Worm (Caenorhabditis elegans) whole organism, L2 larva: ENCODE results near the gene F07C6.4.

ENCODE experiments used
- C34F6.9 ChIP-seq: fragments of 150-350 bp; optimal IDR thresholded peaks from 2 replicates; lab custom pipeline; 2014; ENCODE audit warnings: missing biosample characterization, missing genetic modification characterization
- R02D3.7 ChIP-seq: fragments of 150-350 bp; optimal IDR thresholded peaks from 2 replicates; lab custom pipeline; 2014; ENCODE audit warnings: missing biosample characterization, missing genetic modification characterization
- ZK546.5 ChIP-seq: sonication (generic microtip); optimal IDR thresholded peaks from 2 replicates; lab custom pipeline; 2017; ENCODE audit warnings: missing biosample characterization, missing genetic modification characterization
- aly-2 ChIP-seq: fragments of 150-350 bp; optimal IDR thresholded peaks from 2 replicates; lab custom pipeline; 2014; ENCODE audit warnings: missing biosample characterization, missing genetic modification characterization
- ama-1 ChIP-seq: fragments of 150-350 bp; optimal IDR thresholded peaks from 2 replicates; lab custom pipeline; 2018; ENCODE audit warnings: inconsistent platforms
- blmp-1 ChIP-seq: sonication (generic microtip); optimal IDR thresholded peaks from 2 replicates; lab custom pipeline; 2017; ENCODE audit warnings: missing genetic modification characterization, mild to moderate bottlenecking, missing compliant biosample characterization, antibody characterized with exemption, moderate library complexity; ENCODE audit not compliant: insufficient read depth
- ceh-82 ChIP-seq: fragments of 150-350 bp; optimal IDR thresholded peaks from 2 replicates; lab custom pipeline; 2014; ENCODE audit warnings: missing biosample characterization, missing genetic modification characterization
- crh-2 ChIP-seq: sonication (generic microtip); optimal IDR thresholded peaks from 2 replicates; lab custom pipeline; 2017; ENCODE audit warnings: missing biosample characterization, missing genetic modification characterization
- dmd-4 ChIP-seq: sonication (generic microtip); optimal IDR thresholded peaks from 2 replicates; lab custom pipeline; 2017; ENCODE audit warnings: missing biosample characterization, missing genetic modification characterization
- elt-1 ChIP-seq: fragments of 150-350 bp; optimal IDR thresholded peaks from 2 replicates; lab custom pipeline; 2014; ENCODE audit warnings: missing biosample characterization, missing genetic modification characterization
- gmeb-1 ChIP-seq: fragments of 150-350 bp; optimal IDR thresholded peaks from 2 replicates; lab custom pipeline; 2014; ENCODE audit warnings: missing biosample characterization, missing genetic modification characterization
- lin-13 ChIP-seq: fragments of 150-350 bp; optimal IDR thresholded peaks from 2 replicates; lab custom pipeline; 2014; ENCODE audit warnings: missing biosample characterization, missing genetic modification reagents, missing genetic modification characterization
- lin-39 ChIP-seq: fragments of 150-350 bp; optimal IDR thresholded peaks from 2 replicates; lab custom pipeline; 2014; ENCODE audit warnings: missing biosample characterization, missing genetic modification reagents, missing genetic modification characterization
- lsy-2 ChIP-seq, 2 experiments: fragments of 150-350 bp in 1 of 2; sonication (generic microtip) in 1 of 2; optimal IDR thresholded peaks; 2 replicates each; lab custom pipeline; 2014 to 2017; ENCODE audit warnings: missing biosample characterization in 2 of 2, missing genetic modification characterization in 2 of 2
- mbf-1 ChIP-seq: sonication (generic microtip); optimal IDR thresholded peaks from 2 replicates; lab custom pipeline; 2017; ENCODE audit warnings: missing biosample characterization, missing genetic modification characterization
- mdl-1 ChIP-seq, 2 experiments: fragments of 150-350 bp in 1 of 2; sonication (generic microtip) in 1 of 2; optimal IDR thresholded peaks; 2 replicates each; lab custom pipeline; 2017; ENCODE audit warnings: missing biosample characterization in 2 of 2, missing genetic modification characterization in 2 of 2
- nhr-10 ChIP-seq: sonication (generic microtip); optimal IDR thresholded peaks from 2 replicates; lab custom pipeline; 2017; ENCODE audit warnings: missing biosample characterization, missing genetic modification characterization
- nhr-12 ChIP-seq: fragments of 150-350 bp; optimal IDR thresholded peaks from 2 replicates; lab custom pipeline; 2014; ENCODE audit warnings: missing biosample characterization, missing genetic modification characterization
- nhr-25 ChIP-seq: fragments of 150-350 bp; sonication (generic microtip); optimal IDR thresholded peaks from 3 replicates; lab custom pipeline; 2014; ENCODE audit warnings: missing biosample characterization, missing genetic modification characterization
- nhr-6 ChIP-seq: fragments of 150-350 bp; optimal IDR thresholded peaks from 2 replicates; lab custom pipeline; 2014; ENCODE audit warnings: missing biosample characterization, missing genetic modification characterization
- peb-1 ChIP-seq: fragments of 150-350 bp; optimal IDR thresholded peaks from 2 replicates; lab custom pipeline; 2014; ENCODE audit warnings: missing biosample characterization, missing genetic modification characterization
- sem-4 ChIP-seq: fragments of 150-350 bp; optimal IDR thresholded peaks from 2 replicates; lab custom pipeline; 2014; ENCODE audit warnings: missing biosample characterization, missing genetic modification reagents, missing genetic modification characterization
- skn-1 ChIP-seq: sonication (generic microtip); optimal IDR thresholded peaks from 2 replicates; lab custom pipeline; 2017; ENCODE audit warnings: missing biosample characterization, missing genetic modification characterization
- sma-3 ChIP-seq: sonication (generic microtip); optimal IDR thresholded peaks from 2 replicates; lab custom pipeline; 2016; ENCODE audit warnings: missing genetic modification reagents, missing genetic modification characterization, missing compliant biosample characterization
- sma-9 ChIP-seq, 2 experiments: fragments of 150-350 bp in 1 of 2; sonication (generic microtip) in 1 of 2; optimal IDR thresholded peaks; 2 replicates each; lab custom pipeline; 2014 to 2016; ENCODE audit warnings: missing genetic modification characterization in 2 of 2, mild to moderate bottlenecking in 1 of 2, missing biosample characterization in 1 of 2, missing compliant biosample characterization in 1 of 2, missing genetic modification reagents in 1 of 2, moderate library complexity in 1 of 2
- snpc-4 ChIP-seq: fragments of 150-350 bp; optimal IDR thresholded peaks from 2 replicates; lab custom pipeline; 2014; ENCODE audit warnings: missing biosample characterization, missing genetic modification characterization
- unc-39 ChIP-seq: fragments of 150-350 bp; optimal IDR thresholded peaks from 2 replicates; lab custom pipeline; 2014; ENCODE audit warnings: missing biosample characterization, missing genetic modification characterization
- unc-55 ChIP-seq: fragments of 150-350 bp; sonication (generic microtip); optimal IDR thresholded peaks from 3 replicates; lab custom pipeline; 2014; ENCODE audit warnings: missing biosample characterization, missing genetic modification reagents, missing genetic modification characterization
- ztf-1 ChIP-seq: fragments of 200-800 bp; sonication (Bioruptor generic); conservative IDR thresholded peaks from 2 replicates; pipeline ENCODE4 v1.3.6; 2022; ENCODE audit warnings: missing genetic modification characterization, missing compliant biosample characterization
- ztf-4 ChIP-seq: fragments of 150-350 bp; optimal IDR thresholded peaks from 2 replicates; lab custom pipeline; 2014; ENCODE audit warnings: missing biosample characterization, missing genetic modification characterization

Gene F07C6.4

DNA sequence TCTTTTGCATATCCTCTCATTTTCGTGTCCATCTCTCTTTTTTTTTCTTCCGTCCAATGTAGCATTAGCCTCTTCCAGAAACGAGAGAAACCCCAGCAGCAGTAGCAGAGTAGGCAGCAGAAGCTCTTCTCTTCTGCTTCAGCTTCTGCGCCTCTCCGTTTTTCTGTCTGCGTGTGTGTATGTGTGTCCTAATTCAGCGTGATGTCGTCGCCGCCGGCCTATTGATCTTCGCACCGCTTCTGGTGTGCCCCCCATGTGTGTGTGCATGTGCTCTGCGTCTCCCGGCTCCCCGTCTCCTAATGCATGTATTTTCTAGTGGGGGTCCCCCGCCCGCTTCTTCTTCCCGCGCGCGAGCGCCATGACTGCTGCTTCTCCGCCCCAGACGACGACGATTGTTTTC is 34.3 kb upstream of the F07C6.4 start (continued):
- no peak for TF ChIP-seq elt-1
- TF ChIP-seq lsy-2 (tag; optimal IDR thresholded peaks at IDR 0.05; lab: Kevin White, UChicago), result peak in 1 of 2 experiments; percentile 58
- TF ChIP-seq R02D3.7 (tag; lab: Kevin White, UChicago), result no peak
- peak; percentile 50 to 80 for TF ChIP-seq mdl-1 (tag; optimal IDR thresholded peaks at IDR 0.05; lab: Kevin White, UChicago)
- TF ChIP-seq sma-3 (GFP tag; lab: Kevin White, UChicago), result no peak
- TF ChIP-seq ztf-1 (GFP tag; lab: Robert Waterston, UW), result no peak
- no peak for TF ChIP-seq nhr-12 (tag; lab: Kevin White, UChicago)
- peak; percentile 32 for TF ChIP-seq unc-39
- no peak for TF ChIP-seq blmp-1 (tag; lab: Kevin White, UChicago)
- TF ChIP-seq ama-1, result no peak
- peak; percentile 54 for TF ChIP-seq lin-13 (GFP tag; lab: Kevin White, UChicago)
- no peak for TF ChIP-seq peb-1 (tag; lab: Kevin White, UChicago)
- TF ChIP-seq gmeb-1 (tag; lab: Kevin White, UChicago), result no peak
- TF ChIP-seq snpc-4 (tag; lab: Kevin White, UChicago), result no peak
- no peak for TF ChIP-seq aly-2 (tag; lab: Kevin White, UChicago)
- no peak for TF ChIP-seq nhr-25 (tag; lab: Kevin White, UChicago)
- TF ChIP-seq ceh-82 (tag; lab: Kevin White, UChicago), result no peak
- peak; percentile 70 for TF ChIP-seq C34F6.9
- TF ChIP-seq crh-2 (tag; lab: Kevin White, UChicago), result peak; percentile 16
- no peak for TF ChIP-seq skn-1 (tag; lab: Kevin White, UChicago)

DNA sequence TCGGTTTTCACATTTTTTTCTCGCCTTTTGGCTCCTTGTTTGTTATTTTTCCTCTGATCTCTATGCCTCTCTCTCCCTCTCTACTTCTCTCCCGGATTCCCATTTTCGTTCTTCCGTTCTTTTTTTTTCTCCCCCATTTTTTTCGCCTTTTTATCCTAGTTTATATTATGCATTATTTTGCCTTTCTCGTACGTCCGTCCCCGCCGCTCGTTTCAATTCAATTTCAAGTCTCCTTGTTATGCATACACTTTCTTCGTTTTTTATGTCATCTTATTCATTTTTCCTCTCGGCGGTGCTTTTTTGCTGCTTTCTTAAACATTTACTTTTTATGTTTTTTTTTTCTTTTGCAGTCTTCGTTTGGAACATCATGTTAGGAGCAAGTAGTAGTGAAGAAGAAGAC is 32.2 kb upstream of the F07C6.4 start, which contains the start of gene unc-31:
TSS of gene unc-31 (plus strand) at position 349 of the 400 bp plus-strand sequence.
- peak; percentile 20 for TF ChIP-seq unc-55 (GFP tag; lab: Kevin White, UChicago)
- peak; percentile 1 for TF ChIP-seq C34F6.9
- TF ChIP-seq blmp-1 (tag; lab: Kevin White, UChicago), result no peak

DNA sequence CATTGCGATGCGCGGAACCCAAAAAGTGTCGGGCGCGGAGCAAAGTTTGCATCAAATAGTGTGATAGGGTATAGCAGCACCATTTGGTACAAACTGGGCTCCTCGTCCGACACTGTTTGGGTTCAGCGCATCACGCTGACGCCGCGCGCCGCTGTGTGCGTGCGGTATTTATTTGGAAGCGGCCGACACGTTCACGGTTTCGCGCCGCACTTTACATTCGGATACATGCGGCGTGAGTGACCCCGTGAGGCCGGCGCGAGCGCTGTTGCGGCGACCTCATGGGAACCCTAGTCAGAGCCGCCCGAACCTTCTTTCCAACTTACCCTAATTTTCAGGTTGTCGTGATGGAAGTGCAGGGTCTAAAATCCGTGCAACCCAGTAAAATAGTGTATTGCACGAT is 24.7 kb upstream of the F07C6.4 start:
- TF ChIP-seq sma-9 (GFP tag; optimal IDR thresholded peaks at IDR 0.05; lab: Kevin White, UChicago) (no peak), sma-9 (tag; optimal IDR thresholded peaks at IDR 0.05; lab: Kevin White, UChicago) (no peak), crh-2 (tag; lab: Kevin White, UChicago) (no peak), dmd-4 (no peak), lin-13 (GFP tag; lab: Kevin White, UChicago) (no peak), peb-1 (tag; lab: Kevin White, UChicago) (no peak), mbf-1 (tag; lab: Kevin White, UChicago) (no peak), lin-39 (tag; lab: Kevin White, UChicago) (no peak), nhr-10 (tag; lab: Kevin White, UChicago) (no peak)

DNA sequence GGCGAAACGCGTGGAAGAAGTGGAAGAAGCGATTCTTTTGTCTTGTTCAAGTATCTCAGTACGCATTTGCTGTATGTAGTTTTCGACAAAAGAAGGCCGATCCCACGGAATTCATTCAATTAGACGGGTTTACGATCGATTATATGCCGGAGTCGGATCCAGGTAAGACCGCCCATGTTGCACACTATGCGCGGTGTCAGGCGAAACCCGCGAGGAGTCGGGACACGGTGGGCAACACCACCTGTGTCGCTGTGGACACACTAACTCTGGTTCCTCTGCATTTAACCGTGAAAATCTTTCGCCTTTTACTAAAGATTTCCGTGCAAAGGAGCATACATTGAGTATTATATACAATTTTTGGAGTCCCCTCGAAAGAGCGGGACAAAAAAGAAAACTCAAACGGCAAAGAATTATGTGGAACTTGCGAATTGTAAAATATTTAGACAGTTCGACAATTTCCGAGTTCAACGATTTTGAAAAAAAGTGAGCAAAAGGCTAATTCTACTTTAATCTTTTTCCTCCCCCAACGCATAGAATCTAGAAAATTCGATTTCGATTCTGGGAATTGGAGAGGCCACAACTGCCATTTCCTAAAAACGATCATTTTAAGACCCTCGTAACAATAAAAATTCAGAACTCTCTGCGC is 23.8 kb upstream of the F07C6.4 start:
- TF ChIP-seq peb-1 (tag; lab: Kevin White, UChicago), result no peak
- TF ChIP-seq snpc-4 (tag; lab: Kevin White, UChicago), result peak; percentile 34
- no peak for TF ChIP-seq skn-1 (tag; lab: Kevin White, UChicago)
- no peak for TF ChIP-seq ceh-82 (tag; lab: Kevin White, UChicago)
- no peak for TF ChIP-seq sem-4 (tag; lab: Kevin White, UChicago)

DNA sequence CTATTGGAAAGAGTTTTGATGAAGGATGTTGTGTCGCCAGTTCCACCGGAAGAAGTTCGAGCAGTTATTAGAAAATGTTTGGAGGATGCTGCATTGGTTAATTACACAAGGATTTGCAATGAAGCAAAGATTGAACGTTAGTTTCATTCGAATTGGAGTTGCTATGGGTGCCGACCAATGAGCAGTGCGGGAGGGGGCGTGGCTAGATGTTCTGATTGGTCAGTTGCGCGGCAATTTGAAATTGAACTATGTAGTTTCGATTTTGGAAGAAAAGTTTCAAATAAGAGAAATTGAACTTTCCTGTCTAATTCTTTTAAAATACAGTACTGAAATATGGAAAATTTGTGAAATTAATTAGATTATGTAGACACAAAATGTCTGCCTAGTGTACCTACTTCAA is 22.6 kb upstream of the F07C6.4 start:
- TF ChIP-seq ztf-1 (GFP tag; lab: Robert Waterston, UW) (no peak), nhr-6 (no peak), crh-2 (tag; lab: Kevin White, UChicago) (no peak), gmeb-1 (tag; lab: Kevin White, UChicago) (no peak)
- TF ChIP-seq, all 48 proteins: peak for 0

DNA sequence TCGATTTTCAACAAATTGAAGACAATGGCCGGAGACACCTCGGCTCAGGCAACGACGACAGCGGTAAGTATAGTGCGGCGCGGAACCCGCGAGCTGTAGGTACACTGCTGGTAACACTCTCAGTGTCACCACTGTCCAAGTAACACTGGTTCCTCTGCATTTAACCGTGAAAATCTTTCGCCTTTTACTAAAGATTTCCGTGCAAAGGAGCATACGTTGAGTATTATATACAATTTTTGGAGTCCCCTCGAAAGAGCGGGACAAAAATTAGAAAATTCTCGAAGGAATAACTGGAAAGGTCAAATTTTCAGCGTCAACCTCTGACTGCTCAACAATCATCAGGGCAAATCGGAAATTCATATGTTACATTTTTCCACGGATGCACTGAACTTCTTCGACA is 19.7 kb upstream of the F07C6.4 start:
- TF ChIP-seq snpc-4 (tag; lab: Kevin White, UChicago), result peak; percentile 79
- TF ChIP-seq ztf-1 (GFP tag; lab: Robert Waterston, UW), result no peak
- no peak for TF ChIP-seq ztf-4
- TF ChIP-seq ZK546.5 (tag; lab: Kevin White, UChicago), result no peak
- no peak for TF ChIP-seq C34F6.9
- no peak for TF ChIP-seq dmd-4
